Worm (Caenorhabditis elegans): ENCODE measurements around the gene eppl-1.

The eppl-1 gene

DNA sequence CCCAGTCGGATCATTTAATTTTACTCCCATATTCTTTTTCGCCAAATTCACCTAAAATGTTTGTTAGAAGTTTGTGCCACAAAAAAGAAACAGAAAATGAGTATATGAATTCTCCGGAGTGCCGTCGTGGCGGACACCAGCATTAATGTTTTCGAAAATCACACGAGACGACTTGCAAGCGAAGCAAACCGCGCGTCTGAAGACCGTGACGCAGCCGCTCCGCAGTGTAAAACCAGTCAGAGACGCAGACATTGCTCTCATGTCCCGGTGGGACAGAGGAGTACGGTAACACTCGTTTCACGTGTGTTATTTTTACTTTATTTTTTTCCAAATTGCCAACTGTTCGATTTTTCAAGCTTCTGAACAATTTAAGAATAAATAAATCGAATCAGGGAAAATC is 18.9 kb downstream of the eppl-1 start, which contains the start of the genes T26A8.4 and pdtf-1 (continued):
- TF ChIP-seq attf-6 (GFP tag; IDR thresholded peaks at IDR 0.05) (no peak; the same call in 1 of the 2 replicates), sdz-38 (tag; optimal IDR thresholded peaks at IDR 0.05) (no peak), dpff-1 (tag; optimal IDR thresholded peaks at IDR 0.05) (no peak), madf-6 (GFP tag; IDR thresholded peaks at IDR 0.05) (peak; percentile 84), somi-1 (GFP tag; optimal IDR thresholded peaks at IDR 0.05) (peak; percentile 58), madf-8 (GFP tag; conservative IDR thresholded peaks at IDR 0.05) (peak; percentile 54), die-1 (tag; optimal IDR thresholded peaks at IDR 0.05) (no peak), ets-4 (GFP tag; optimal IDR thresholded peaks at IDR 0.05) (no peak), F52B5.7 (tag; optimal IDR thresholded peaks at IDR 0.05) (peak; percentile 6), nfya-2 (GFP tag; IDR thresholded peaks at IDR 0.05) (no peak), T26A5.8 (tag; optimal IDR thresholded peaks at IDR 0.05) (no peak), B0261.1 (tag; optimal IDR thresholded peaks at IDR 0.05) (no peak), sea-2 (GFP tag; IDR thresholded peaks at IDR 0.05) (0 out of 2 replicates have a peak, but pooled peaks have one; percentile 26), hlh-26 (GFP tag; conservative IDR thresholded peaks at IDR 0.05) (no peak), ztf-18 (tag; optimal IDR thresholded peaks at IDR 0.05) (peak; percentile 17), nfyb-1 (GFP tag; IDR thresholded peaks at IDR 0.05) (peak; percentile 96), lag-1 (GFP tag; IDR thresholded peaks at IDR 0.05) (no peak), hmg-20 (GFP tag; IDR thresholded peaks at IDR 0.05) (no peak), ceh-40 (GFP tag; IDR thresholded peaks at IDR 0.05) (no peak), T07F8.4 (tag; optimal IDR thresholded peaks at IDR 0.05) (no peak), K11D2.4 (GFP tag; IDR thresholded peaks at IDR 0.05) (peak; percentile 76), F49E8.2 (tag; optimal IDR thresholded peaks at IDR 0.05; ENCODE audit: insufficient read depth) (peak; percentile 91), athp-1 (tag; optimal IDR thresholded peaks at IDR 0.05) (no peak), nhr-179 (tag; optimal IDR thresholded peaks at IDR 0.05) (no peak), attf-5 (GFP tag; optimal IDR thresholded peaks at IDR 0.05) (peak; percentile 72), nhr-90 (tag; optimal IDR thresholded peaks at IDR 0.05) (no peak), Y53F4B.3 (GFP tag; IDR thresholded peaks at IDR 0.05) (no peak), hlh-12 (tag; optimal IDR thresholded peaks at IDR 0.05) (no peak), tbp1 (GFP tag; optimal IDR thresholded peaks at IDR 0.05) (peak; percentile 74), ztf-3 (GFP tag; optimal IDR thresholded peaks at IDR 0.05) (no peak), snpc-1.1 (tag; optimal IDR thresholded peaks at IDR 0.05; ENCODE audit: insufficient read depth) (peak; percentile 80), lin-54 (GFP tag; optimal IDR thresholded peaks at IDR 0.05) (peak; percentile 83), rpc-1 (optimal IDR thresholded peaks at IDR 0.05) (peak; percentile 15), rpc-1 (tag; optimal IDR thresholded peaks at IDR 0.05) (no peak), let-526 (GFP tag; IDR thresholded peaks at IDR 0.05) (peak; percentile 75; the same call in 1 of the 2 replicates), ceh-79 (tag; optimal IDR thresholded peaks at IDR 0.05) (no peak), attf-3 (GFP tag; conservative IDR thresholded peaks at IDR 0.05) (peak; percentile 77), ztf-22 (GFP tag; optimal IDR thresholded peaks at IDR 0.05) (peak; percentile 23), B0019.2 (GFP tag; conservative IDR thresholded peaks at IDR 0.05) (peak; percentile 65), lsy-27 (tag; optimal IDR thresholded peaks at IDR 0.05; ENCODE audit: borderline replicate concordance, insufficient read depth) (no peak), gei-17 (GFP tag; optimal IDR thresholded peaks at IDR 0.05) (no peak), B0035.1 (tag; optimal IDR thresholded peaks at IDR 0.05) (peak; percentile 51), ztf-26 (tag; optimal IDR thresholded peaks at IDR 0.05) (peak; percentile 20), ztf-6 (GFP tag; IDR thresholded peaks at IDR 0.05) (0 out of 2 replicates have a peak, but pooled peaks have one; percentile 28), ceh-58 (GFP tag; IDR thresholded peaks at IDR 0.05) (no peak), mcd-1 (GFP tag; IDR thresholded peaks at IDR 0.05) (peak; percentile 83), tbx-9 (tag; optimal IDR thresholded peaks at IDR 0.05; ENCODE audit: borderline replicate concordance) (no peak), F55B11.4 (tag; optimal IDR thresholded peaks at IDR 0.05; ENCODE audit: borderline replicate concordance, insufficient read depth) (no peak), lin-26 (GFP tag; IDR thresholded peaks at IDR 0.05) (0 out of 2 replicates have a peak, but pooled peaks have one; percentile 34), nhr-27 (tag; optimal IDR thresholded peaks at IDR 0.05) (no peak)

Measured in whole organism, young adult.